Fruit fly (Drosophila melanogaster) whole organism, pupa: ENCODE data around the gene CG16736.

Experiments
- CG12605 ChIP-seq: fragments of 200-800 bp; sonication (Bioruptor generic); IDR thresholded peaks from 2 replicates; pipeline ENCODE4 v1.3.6; 2022; ENCODE audit warnings: missing biosample characterization, missing genetic modification characterization
- CG13204 ChIP-seq: fragments of 200-800 bp; sonication (Bioruptor generic); optimal IDR thresholded peaks from 2 replicates; lab custom pipeline; 2018; ENCODE audit warnings: missing biosample characterization, mild to moderate bottlenecking, missing genetic modification characterization, moderate library complexity
- CG17806 ChIP-seq: fragments of 200-800 bp; sonication (Bioruptor generic); optimal IDR thresholded peaks from 2 replicates; lab custom pipeline; 2018; ENCODE audit warnings: missing biosample characterization, mild to moderate bottlenecking, missing genetic modification characterization, moderate library complexity
- CG4496 ChIP-seq: fragments of 200-800 bp; sonication (Bioruptor generic); IDR thresholded peaks from 3 replicates; pipeline ENCODE4 v1.3.6; 2022; ENCODE audit warnings: missing biosample characterization, missing genetic modification characterization
- CG8159 ChIP-seq: fragments of 200-800 bp; sonication (Bioruptor generic); optimal IDR thresholded peaks from 3 replicates; lab custom pipeline; 2018; ENCODE audit warnings: missing biosample characterization, mild to moderate bottlenecking, missing genetic modification characterization, moderate library complexity
- CG8301 ChIP-seq: fragments of 200-800 bp; sonication (Bioruptor generic); optimal IDR thresholded peaks from 2 replicates; lab custom pipeline; 2018; ENCODE audit warnings: missing biosample characterization, mild to moderate bottlenecking, missing genetic modification characterization
- CG9948 ChIP-seq: fragments of 200-800 bp; sonication (Bioruptor generic); optimal IDR thresholded peaks from 2 replicates; lab custom pipeline; 2018; ENCODE audit warnings: missing biosample characterization, mild to moderate bottlenecking, missing genetic modification characterization, moderate library complexity
- EcR ChIP-seq: fragments of 200-800 bp; sonication (Bioruptor generic); optimal IDR thresholded peaks from 3 replicates; lab custom pipeline; 2019; ENCODE audit warnings: missing biosample characterization, missing genetic modification characterization, mild to moderate bottlenecking, moderate library complexity, missing genetic modification reagents
- Ets98B ChIP-seq: fragments of 200-800 bp; sonication (Bioruptor generic); IDR thresholded peaks from 2 replicates; pipeline ENCODE4 v1.3.6; 2022; ENCODE audit warnings: missing biosample characterization, missing genetic modification characterization
- Pif1A ChIP-seq: fragments of 200-800 bp; sonication (Bioruptor generic); optimal IDR thresholded peaks from 3 replicates; lab custom pipeline; 2016; ENCODE audit warnings: missing biosample characterization, missing genetic modification characterization
- Pif1B ChIP-seq: fragments of 200-800 bp; sonication (Bioruptor generic); optimal IDR thresholded peaks from 3 replicates; lab custom pipeline; 2016; ENCODE audit warnings: missing biosample characterization, missing genetic modification characterization
- Snoo ChIP-seq: fragments of 200-800 bp; sonication (Bioruptor generic); optimal IDR thresholded peaks from 3 replicates; lab custom pipeline; 2017; ENCODE audit warnings: missing biosample characterization, mild to moderate bottlenecking, missing genetic modification characterization, inconsistent platforms
- fd96Ca ChIP-seq: fragments of 200-800 bp; sonication (Bioruptor generic); IDR thresholded peaks from 3 replicates; pipeline ENCODE4 v1.3.6; 2022; ENCODE audit warnings: missing biosample characterization, missing genetic modification characterization
- gl ChIP-seq: fragments of 200-800 bp; sonication (Bioruptor generic); optimal IDR thresholded peaks from 2 replicates; lab custom pipeline; 2018; ENCODE audit warnings: missing biosample characterization, mild to moderate bottlenecking, missing genetic modification characterization

DNA sequence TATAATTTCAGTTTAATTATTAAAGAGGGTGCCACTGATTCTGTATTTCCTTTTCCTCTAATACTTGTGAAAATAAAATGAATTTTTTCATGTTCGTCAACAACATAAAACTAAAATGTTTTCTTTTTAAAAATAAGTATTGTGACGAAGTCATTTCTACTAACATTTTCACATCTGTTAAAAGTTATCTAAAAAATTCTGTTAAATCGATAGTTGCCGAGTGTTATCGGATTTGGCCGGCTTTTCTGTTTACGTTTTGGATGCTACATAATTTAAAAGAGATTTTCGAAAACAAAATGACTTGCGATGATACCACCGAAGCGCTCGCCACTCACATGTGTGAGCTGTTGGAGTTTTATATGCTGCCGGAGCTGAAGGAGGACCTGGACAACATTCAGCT, 2.7 kb downstream of the CG16736 start, which contains the start of gene CG16734:
- no peak for TF ChIP-seq fd96Ca (GFP tag; lab: Robert Waterston, UW)
- TF ChIP-seq Pif1B (GFP tag; lab: Kevin White, UChicago): no peak
- no peak for TF ChIP-seq CG4496 (GFP tag; lab: Robert Waterston, UW)
- no peak for TF ChIP-seq CG12605 (GFP tag; lab: Robert Waterston, UW)
- TF ChIP-seq Ets98B (GFP tag; lab: Robert Waterston, UW): no peak
- no peak for TF ChIP-seq EcR
- TF ChIP-seq Snoo (tag; lab: Kevin White, UChicago): no peak
- TF ChIP-seq gl (tag; lab: Kevin White, UChicago): no peak
- no peak for TF ChIP-seq Pif1A (GFP tag; lab: Kevin White, UChicago)
- no peak for TF ChIP-seq CG9948
- TF ChIP-seq CG8159 (tag; lab: Kevin White, UChicago): no peak
- no peak for TF ChIP-seq CG13204 (GFP tag; lab: Kevin White, UChicago)
- TF ChIP-seq CG8301: no peak
- no peak for TF ChIP-seq CG17806 (tag; lab: Kevin White, UChicago)
